Fruit fly (Drosophila melanogaster): ENCODE results near the gene Edem1.

Gene Edem1

DNA sequence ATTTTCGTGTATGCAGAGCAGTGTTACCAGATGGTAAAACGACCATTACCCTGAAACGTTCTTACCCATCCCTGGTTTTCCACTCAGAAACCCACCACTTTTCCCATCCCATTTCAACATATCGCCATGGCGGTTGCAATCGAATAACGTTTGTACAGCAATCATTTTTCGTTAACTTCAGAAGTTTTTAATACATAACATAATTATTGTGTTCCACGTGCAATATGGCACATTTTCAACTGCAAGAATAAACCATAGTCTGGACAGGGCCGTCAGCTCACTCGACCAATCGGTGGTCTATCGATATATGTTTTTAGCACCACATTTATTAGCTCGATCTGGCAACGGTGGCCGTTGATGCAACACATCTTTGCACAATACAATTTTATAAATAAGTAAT is 18.7 kb downstream of the Edem1 start, which contains the start of the genes trr and mRpL16 (continued):
- no peak for TF ChIP-seq CG10321 (GFP tag; IDR thresholded peaks at IDR 0.05)
- TF ChIP-seq stc (GFP tag; IDR thresholded peaks at IDR 0.05): no peak
- peak; percentile 42 for TF ChIP-seq CoRest (tag; optimal IDR thresholded peaks at IDR 0.05)
- TF ChIP-seq peb (GFP tag; IDR thresholded peaks at IDR 0.05): no peak
- TF ChIP-seq Fer2 (tag; optimal IDR thresholded peaks at IDR 0.05): no peak
- peak; percentile 6 for TF ChIP-seq repo (GFP tag; optimal IDR thresholded peaks at IDR 0.05)
- TF ChIP-seq CG18599 (GFP tag; optimal IDR thresholded peaks at IDR 0.05): no peak
- TF ChIP-seq CrebB (tag; optimal IDR thresholded peaks at IDR 0.05): peak; percentile 2
- peak; percentile 12 for TF ChIP-seq CG33213 (GFP tag; optimal IDR thresholded peaks at IDR 0.05)
- TF ChIP-seq cad (GFP tag; optimal IDR thresholded peaks at IDR 0.05): no peak
- TF ChIP-seq CG17361 (GFP tag; IDR thresholded peaks at IDR 0.05): no peak; the same call in 2 of the 3 replicates
- peak; percentile 6 for TF ChIP-seq Sry-β (GFP tag; optimal IDR thresholded peaks at IDR 0.05)
- no peak for TF ChIP-seq ase (GFP tag; IDR thresholded peaks at IDR 0.05)
- TF ChIP-seq Sin3A (optimal IDR thresholded peaks at IDR 0.05): peak; percentile 97
- peak; percentile 44 for TF ChIP-seq CG15696 (tag; optimal IDR thresholded peaks at IDR 0.05)
- no peak for TF ChIP-seq CG14050 (GFP tag; IDR thresholded peaks at IDR 0.05)
- TF ChIP-seq gcm2 (GFP tag; optimal IDR thresholded peaks at IDR 0.05): no peak
- TF ChIP-seq eve (GFP tag; optimal IDR thresholded peaks at IDR 0.05): no peak
- TF ChIP-seq dysf (GFP tag; IDR thresholded peaks at IDR 0.05): peak; percentile 47; the same call in 1 of the 3 replicates
- TF ChIP-seq fd96Cb (tag; optimal IDR thresholded peaks at IDR 0.05): no peak
- TF ChIP-seq chn (GFP tag; optimal IDR thresholded peaks at IDR 0.05): peak; percentile 20
- no peak for TF ChIP-seq Oli (tag; optimal IDR thresholded peaks at IDR 0.05)
- TF ChIP-seq Mad (GFP tag; optimal IDR thresholded peaks at IDR 0.05): peak; percentile 58
- TF ChIP-seq CG9932 (GFP tag; IDR thresholded peaks at IDR 0.05): peak; percentile 66
- TF ChIP-seq CG18011 (GFP tag; optimal IDR thresholded peaks at IDR 0.05): peak; percentile 29
- TF ChIP-seq CG4328 (GFP tag; optimal IDR thresholded peaks at IDR 0.05): no peak
- no peak for TF ChIP-seq Ravus (GFP tag; IDR thresholded peaks at IDR 0.05)
- no peak for TF ChIP-seq tup (GFP tag; optimal IDR thresholded peaks at IDR 0.05)
- TF ChIP-seq org-1 (GFP tag; optimal IDR thresholded peaks at IDR 0.05): no peak
- no peak for TF ChIP-seq CG31388 (GFP tag; optimal IDR thresholded peaks at IDR 0.05)
- TF ChIP-seq bsh (GFP tag; optimal IDR thresholded peaks at IDR 0.05): peak in 1 of 2 experiments; percentile 33
- TF ChIP-seq CG4617 (GFP tag; optimal IDR thresholded peaks at IDR 0.05; ENCODE audit: borderline replicate concordance): peak; percentile 37
- TF ChIP-seq Blimp-1 (GFP tag; optimal IDR thresholded peaks at IDR 0.05): no peak
- no peak for TF ChIP-seq br (optimal IDR thresholded peaks at IDR 0.05)
- no peak for TF ChIP-seq CG7745 (tag; optimal IDR thresholded peaks at IDR 0.05)
- TF ChIP-seq CG10147 (GFP tag; optimal IDR thresholded peaks at IDR 0.05): no peak
- no peak for TF ChIP-seq jigr1 (GFP tag; IDR thresholded peaks at IDR 0.05)
- TF ChIP-seq nau (GFP tag; optimal IDR thresholded peaks at IDR 0.05): no peak
- TF ChIP-seq YL-1 (GFP tag; optimal IDR thresholded peaks at IDR 0.05): peak; percentile 86
- TF ChIP-seq CG2120 (GFP tag; optimal IDR thresholded peaks at IDR 0.05): peak; percentile 73
- no peak for TF ChIP-seq dan (GFP tag; IDR thresholded peaks at IDR 0.05)
- TF ChIP-seq Kr (GFP tag; optimal IDR thresholded peaks at IDR 0.05): no peak
- no peak for TF ChIP-seq ab (GFP tag; optimal IDR thresholded peaks at IDR 0.05)
- no peak for TF ChIP-seq Fer3 (tag; optimal IDR thresholded peaks at IDR 0.05)
- peak; percentile 90 for TF ChIP-seq CG11504 (tag; optimal IDR thresholded peaks at IDR 0.05)
- no peak for TF ChIP-seq CG8281 (tag; optimal IDR thresholded peaks at IDR 0.05)
- TF ChIP-seq lov (optimal IDR thresholded peaks at IDR 0.05): no peak
- TF ChIP-seq lov (GFP tag; IDR thresholded peaks at IDR 0.05): no peak
- TF ChIP-seq ERR (GFP tag; optimal IDR thresholded peaks at IDR 0.05): no peak
- TF ChIP-seq gce (GFP tag; IDR thresholded peaks at IDR 0.05): peak; percentile 21; the same call in 1 of the 3 replicates
- no peak for TF ChIP-seq CG9437 (GFP tag; optimal IDR thresholded peaks at IDR 0.05)
- TF ChIP-seq Nf-YA (GFP tag; IDR thresholded peaks at IDR 0.05): no peak
